Fruit fly (Drosophila melanogaster) whole organism, pupa: ENCODE results near the gene CG11523.

Source experiments
- CG10348 ChIP-seq: fragments of 200-800 bp; sonication (Bioruptor generic); IDR thresholded peaks from 2 replicates; pipeline ENCODE4 v1.3.6; 2022; ENCODE audit warnings: missing biosample characterization, missing genetic modification characterization
- CG12605 ChIP-seq: fragments of 200-800 bp; sonication (Bioruptor generic); IDR thresholded peaks from 2 replicates; pipeline ENCODE4 v1.3.6; 2022; ENCODE audit warnings: missing biosample characterization, missing genetic modification characterization
- CG13204 ChIP-seq: fragments of 200-800 bp; sonication (Bioruptor generic); optimal IDR thresholded peaks from 2 replicates; lab custom pipeline; 2018; ENCODE audit warnings: missing biosample characterization, mild to moderate bottlenecking, missing genetic modification characterization, moderate library complexity
- CG14655 ChIP-seq: fragments of 200-800 bp; sonication (Bioruptor generic); optimal IDR thresholded peaks from 3 replicates; lab custom pipeline; 2017; ENCODE audit warnings: mild to moderate bottlenecking, missing biosample characterization, missing genetic modification reagents, missing genetic modification characterization
- CG15710 ChIP-seq: fragments of 200-800 bp; sonication (Bioruptor generic); optimal IDR thresholded peaks from 2 replicates; lab custom pipeline; 2018; ENCODE audit warnings: missing biosample characterization, mild to moderate bottlenecking, missing genetic modification characterization, moderate library complexity
- CG17806 ChIP-seq: fragments of 200-800 bp; sonication (Bioruptor generic); optimal IDR thresholded peaks from 2 replicates; lab custom pipeline; 2018; ENCODE audit warnings: missing biosample characterization, mild to moderate bottlenecking, missing genetic modification characterization, moderate library complexity
- CG32121 ChIP-seq: fragments of 200-800 bp; sonication (Bioruptor generic); IDR thresholded peaks from 2 replicates; pipeline ENCODE4 v1.3.6; 2022; ENCODE audit warnings: missing biosample characterization, missing genetic modification characterization
- CG34367 ChIP-seq: fragments of 200-800 bp; sonication (Bioruptor generic); optimal IDR thresholded peaks from 2 replicates; lab custom pipeline; 2018; ENCODE audit warnings: missing biosample characterization, mild to moderate bottlenecking, missing genetic modification characterization
- CG4496 ChIP-seq: fragments of 200-800 bp; sonication (Bioruptor generic); IDR thresholded peaks from 3 replicates; pipeline ENCODE4 v1.3.6; 2022; ENCODE audit warnings: missing biosample characterization, missing genetic modification characterization
- CG8159 ChIP-seq: fragments of 200-800 bp; sonication (Bioruptor generic); optimal IDR thresholded peaks from 3 replicates; lab custom pipeline; 2018; ENCODE audit warnings: missing biosample characterization, mild to moderate bottlenecking, missing genetic modification characterization, moderate library complexity
- CG8301 ChIP-seq: fragments of 200-800 bp; sonication (Bioruptor generic); optimal IDR thresholded peaks from 2 replicates; lab custom pipeline; 2018; ENCODE audit warnings: missing biosample characterization, mild to moderate bottlenecking, missing genetic modification characterization
- CG9948 ChIP-seq: fragments of 200-800 bp; sonication (Bioruptor generic); optimal IDR thresholded peaks from 2 replicates; lab custom pipeline; 2018; ENCODE audit warnings: missing biosample characterization, mild to moderate bottlenecking, missing genetic modification characterization, moderate library complexity
- D1 ChIP-seq: fragments of 200-800 bp; sonication (Bioruptor generic); optimal IDR thresholded peaks from 2 replicates; lab custom pipeline; 2018; ENCODE audit warnings: missing biosample characterization, mild to moderate bottlenecking, missing genetic modification characterization, moderate library complexity
- EcR ChIP-seq: fragments of 200-800 bp; sonication (Bioruptor generic); optimal IDR thresholded peaks from 3 replicates; lab custom pipeline; 2019; ENCODE audit warnings: missing biosample characterization, missing genetic modification characterization, mild to moderate bottlenecking, moderate library complexity, missing genetic modification reagents
- Ets98B ChIP-seq: fragments of 200-800 bp; sonication (Bioruptor generic); IDR thresholded peaks from 2 replicates; pipeline ENCODE4 v1.3.6; 2022; ENCODE audit warnings: missing biosample characterization, missing genetic modification characterization
- Pif1A ChIP-seq: fragments of 200-800 bp; sonication (Bioruptor generic); optimal IDR thresholded peaks from 3 replicates; lab custom pipeline; 2016; ENCODE audit warnings: missing biosample characterization, missing genetic modification characterization
- Pif1B ChIP-seq: fragments of 200-800 bp; sonication (Bioruptor generic); optimal IDR thresholded peaks from 3 replicates; lab custom pipeline; 2016; ENCODE audit warnings: missing biosample characterization, missing genetic modification characterization
- Snoo ChIP-seq: fragments of 200-800 bp; sonication (Bioruptor generic); optimal IDR thresholded peaks from 3 replicates; lab custom pipeline; 2017; ENCODE audit warnings: missing biosample characterization, mild to moderate bottlenecking, missing genetic modification characterization, inconsistent platforms
- fd96Ca ChIP-seq: fragments of 200-800 bp; sonication (Bioruptor generic); IDR thresholded peaks from 3 replicates; pipeline ENCODE4 v1.3.6; 2022; ENCODE audit warnings: missing biosample characterization, missing genetic modification characterization
- gl ChIP-seq: fragments of 200-800 bp; sonication (Bioruptor generic); optimal IDR thresholded peaks from 2 replicates; lab custom pipeline; 2018; ENCODE audit warnings: missing biosample characterization, mild to moderate bottlenecking, missing genetic modification characterization
- rn ChIP-seq: fragments of 200-800 bp; sonication (Bioruptor generic); IDR thresholded peaks from 2 replicates; pipeline ENCODE4 v1.3.6; 2022; ENCODE audit warnings: missing biosample characterization, missing genetic modification characterization

Gene CG11523

dm6 chr3L:22266535-22266934, at the start of gene CG11523:
Gene CG11523 (minus strand): TSS chr3L:22266679.
- peak; percentile 37; the same call in 2 of the 3 replicates for TF ChIP-seq CG4496
- TF ChIP-seq CG8301 (tag; lab: Kevin White, UChicago), result no peak
- no peak for TF ChIP-seq CG13204 (GFP tag; lab: Kevin White, UChicago)
- TF ChIP-seq fd96Ca (GFP tag; lab: Robert Waterston, UW), result no peak
- TF ChIP-seq Pif1A (GFP tag; lab: Kevin White, UChicago), result no peak
- no peak for TF ChIP-seq CG9948 (tag; lab: Kevin White, UChicago)
- TF ChIP-seq rn (GFP tag; lab: Robert Waterston, UW), result no peak
- no peak for TF ChIP-seq Pif1B
- peak; percentile 26 for TF ChIP-seq CG15710 (tag; lab: Kevin White, UChicago)
- no peak for TF ChIP-seq D1
- no peak for TF ChIP-seq gl
- TF ChIP-seq EcR (GFP tag; lab: Kevin White, UChicago), result no peak
- peak; percentile 37 for TF ChIP-seq CG8159
- no peak for TF ChIP-seq CG17806
- TF ChIP-seq CG10348 (GFP tag; lab: Robert Waterston, UW), result no peak
- TF ChIP-seq Ets98B, result 0 out of 2 replicates have a peak, but pooled peaks have one; percentile 7
- TF ChIP-seq CG34367 (tag; lab: Kevin White, UChicago), result no peak
- TF ChIP-seq Snoo (tag; lab: Kevin White, UChicago), result no peak
- no peak for TF ChIP-seq CG14655
- no peak for TF ChIP-seq CG32121 (GFP tag; lab: Robert Waterston, UW)
- peak; percentile 39; the same call in 1 of the 2 replicates for TF ChIP-seq CG12605 (GFP tag; lab: Robert Waterston, UW)

DNA sequence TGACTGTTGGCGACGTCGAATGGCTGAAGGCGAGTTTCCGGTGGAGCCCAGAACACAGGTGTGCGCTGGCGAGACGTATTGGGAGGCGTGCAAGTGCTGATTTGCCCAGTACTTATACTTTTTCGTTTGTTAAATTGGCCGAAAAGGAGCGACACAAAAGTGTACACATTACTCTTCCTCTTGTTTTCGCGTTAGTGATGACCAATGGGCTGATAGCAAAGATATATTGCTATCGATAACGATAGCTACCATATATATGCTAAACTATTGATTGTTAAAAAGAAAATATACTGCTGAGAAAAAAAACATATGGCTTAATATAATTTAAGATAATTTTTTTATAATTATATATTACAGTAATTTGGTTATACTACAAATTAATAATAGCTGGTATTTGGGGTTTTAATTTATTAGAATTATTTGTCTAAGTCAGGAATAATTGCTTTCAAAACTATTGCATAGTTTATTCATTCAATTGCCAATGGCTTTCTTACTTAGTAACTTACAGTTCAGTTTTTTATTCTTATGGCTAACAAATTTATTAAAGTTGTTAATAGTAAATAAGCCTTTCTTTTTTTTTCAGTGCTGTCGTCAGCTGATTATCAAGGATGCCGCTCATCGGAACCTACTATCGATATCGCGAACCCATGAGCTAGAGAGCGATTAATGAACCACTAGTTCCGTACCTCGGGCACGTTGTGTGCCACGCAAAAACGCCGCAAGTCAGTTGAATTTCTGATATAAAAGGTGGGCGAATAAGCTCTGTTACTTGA, 21.7 kb upstream of the CG11523 start, which contains the start of the genes Hem and IleRS:
Gene Hem, minus strand, starts transcription at position 202 of the 773 bp plus-strand sequence.
Gene IleRS, plus strand, starts transcription at position 672 of the 773 bp plus-strand sequence.
- TF ChIP-seq CG8301 (tag; lab: Kevin White, UChicago), result no peak
- peak; percentile 89 for TF ChIP-seq CG34367 (tag; lab: Kevin White, UChicago)
- TF ChIP-seq Pif1B, result no peak
- peak; percentile 83; the same call in 1 of the 2 replicates for TF ChIP-seq rn (GFP tag; lab: Robert Waterston, UW)
- TF ChIP-seq EcR (GFP tag; lab: Kevin White, UChicago), result no peak
- TF ChIP-seq CG17806, result peak; percentile 91
- TF ChIP-seq CG12605 (GFP tag; lab: Robert Waterston, UW), result peak; percentile 88
- peak; percentile 91 for TF ChIP-seq CG9948 (tag; lab: Kevin White, UChicago)
- TF ChIP-seq D1, result no peak
- TF ChIP-seq CG32121 (GFP tag; lab: Robert Waterston, UW), result peak; percentile 90
- no peak for TF ChIP-seq Snoo (tag; lab: Kevin White, UChicago)
- peak; percentile 94 for TF ChIP-seq CG4496
- peak; percentile 39 for TF ChIP-seq gl
- peak; percentile 89 for TF ChIP-seq CG15710 (tag; lab: Kevin White, UChicago)
- peak; percentile 92 for TF ChIP-seq CG8159
- no peak for TF ChIP-seq CG13204 (GFP tag; lab: Kevin White, UChicago)
- TF ChIP-seq Ets98B, result peak; percentile 89
- peak; percentile 49; the same call in 2 of the 3 replicates for TF ChIP-seq fd96Ca (GFP tag; lab: Robert Waterston, UW)
- peak; percentile 17; the same call in 1 of the 2 replicates for TF ChIP-seq CG10348 (GFP tag; lab: Robert Waterston, UW)
- no peak for TF ChIP-seq CG14655
- TF ChIP-seq Pif1A (GFP tag; lab: Kevin White, UChicago), result no peak

DNA sequence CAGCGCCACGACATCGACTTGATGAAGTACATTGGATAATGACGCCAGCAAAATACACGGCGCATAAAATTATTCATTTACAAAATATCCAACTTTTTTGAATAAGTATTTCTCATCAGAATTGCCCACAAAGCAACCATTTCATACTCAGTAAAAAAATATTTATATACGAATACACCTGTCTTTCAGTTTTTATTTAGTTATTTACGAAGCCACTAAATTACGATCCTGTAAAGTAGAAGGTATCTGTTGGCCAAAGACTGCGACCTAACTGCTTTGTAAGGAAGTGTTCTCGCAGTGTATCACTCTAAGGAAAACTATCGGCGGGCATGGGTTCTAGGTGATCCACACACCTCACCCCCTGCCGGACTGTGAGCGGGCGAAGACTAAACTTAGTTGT, 10.7 kb upstream of the CG11523 start:
- TF ChIP-seq Ets98B (peak; percentile 52), CG32121 (GFP tag; lab: Robert Waterston, UW) (peak; percentile 62), EcR (GFP tag; lab: Kevin White, UChicago) (no peak), rn (GFP tag; lab: Robert Waterston, UW) (0 out of 2 replicates have a peak, but pooled peaks have one; percentile 48), CG13204 (GFP tag; lab: Kevin White, UChicago) (no peak), CG9948 (tag; lab: Kevin White, UChicago) (peak; percentile 59), fd96Ca (GFP tag; lab: Robert Waterston, UW) (peak; percentile 75), CG4496 (peak; percentile 74), CG10348 (GFP tag; lab: Robert Waterston, UW) (no peak), gl (no peak), CG14655 (no peak), CG15710 (tag; lab: Kevin White, UChicago) (no peak)

dm6 chr3L:22276614-22277013, 10.1 kb upstream of the CG11523 start:
- TF ChIP-seq CG13204 (GFP tag; lab: Kevin White, UChicago) (no peak), CG8159 (no peak), CG34367 (tag; lab: Kevin White, UChicago) (no peak), CG4496 (peak; percentile 63; the same call in 2 of the 3 replicates), CG32121 (GFP tag; lab: Robert Waterston, UW) (peak; percentile 49), Pif1A (GFP tag; lab: Kevin White, UChicago) (no peak), CG10348 (GFP tag; lab: Robert Waterston, UW) (no peak), EcR (GFP tag; lab: Kevin White, UChicago) (no peak), D1 (no peak), CG14655 (peak; percentile 35), rn (GFP tag; lab: Robert Waterston, UW) (no peak), gl (no peak), CG15710 (tag; lab: Kevin White, UChicago) (no peak), fd96Ca (GFP tag; lab: Robert Waterston, UW) (peak; percentile 77; the same call in 2 of the 3 replicates), Pif1B (no peak), CG9948 (tag; lab: Kevin White, UChicago) (no peak), Snoo (tag; lab: Kevin White, UChicago) (no peak), CG8301 (tag; lab: Kevin White, UChicago) (peak; percentile 53), CG17806 (no peak), Ets98B (peak; percentile 31; the same call in 1 of the 2 replicates), CG12605 (GFP tag; lab: Robert Waterston, UW) (peak; percentile 21; the same call in 1 of the 2 replicates)

- no peak for TF ChIP-seq D1
- peak; percentile 30; the same call in 1 of the 3 replicates for TF ChIP-seq fd96Ca (GFP tag; lab: Robert Waterston, UW)
- no peak for TF ChIP-seq CG32121 (GFP tag; lab: Robert Waterston, UW)
Measured at dm6 chr3L:22275989-22276388, 9.5 kb upstream of the CG11523 start.
